Worm (Caenorhabditis elegans): Measurements from ENCODE around the gene C16A11.7.

The C16A11.7 gene

DNA sequence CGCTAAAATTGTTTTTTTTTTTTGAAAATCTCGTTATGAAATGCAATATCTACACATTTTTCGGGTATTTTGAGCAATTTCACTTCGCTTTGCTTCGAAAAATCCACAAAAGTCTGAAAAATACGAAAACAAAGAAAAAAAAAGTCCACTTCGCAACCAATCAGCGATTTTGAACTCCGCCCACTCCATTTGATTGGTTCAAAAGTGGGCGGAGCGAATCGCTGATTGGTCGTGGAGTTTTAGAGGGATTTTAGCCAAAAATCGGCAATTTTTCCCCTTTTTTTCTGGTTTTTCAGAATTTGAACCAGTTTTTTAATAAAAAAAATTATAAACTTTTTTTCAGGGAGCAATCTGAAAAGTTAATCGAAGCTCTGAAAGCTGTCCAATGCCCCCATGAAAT is 17.8 kb downstream of the C16A11.7 start:
- TF ChIP-seq nfya-1 (tag; optimal IDR thresholded peaks at IDR 0.05; ENCODE audit: insufficient read depth), result peak; percentile 92
- no peak for TF ChIP-seq sea-2 (GFP tag; optimal IDR thresholded peaks at IDR 0.05)
- no peak for TF ChIP-seq fkh-2 (tag; optimal IDR thresholded peaks at IDR 0.05)

DNA sequence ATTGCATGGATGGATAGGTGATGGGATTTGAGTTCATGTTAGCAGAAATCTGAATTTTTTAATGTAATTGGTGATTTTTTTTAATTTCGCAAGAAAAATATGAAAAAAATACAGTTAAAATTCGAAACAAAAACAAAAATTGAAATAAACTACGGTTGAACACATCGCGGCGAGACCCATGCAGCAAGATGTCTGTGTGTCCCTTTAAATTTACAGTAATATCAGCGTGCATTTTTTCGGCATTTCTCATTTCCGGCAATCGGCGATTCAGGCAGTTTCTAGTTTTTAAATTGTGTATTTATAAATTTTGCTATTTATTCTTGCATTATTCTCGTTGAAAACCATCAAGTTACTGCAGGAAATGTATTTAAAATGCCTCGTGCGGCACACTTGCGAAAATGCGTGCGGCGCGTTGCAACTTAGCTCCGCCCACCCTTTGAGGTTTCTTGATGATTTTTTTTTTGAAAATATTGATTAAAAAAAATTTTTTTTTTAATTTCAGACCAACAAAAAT is 19.0 kb downstream of the C16A11.7 start, which contains the start of the genes fbxc-44 and C16A11.2:
Gene fbxc-44 (minus strand): TSS at position 51 of the 514 bp plus-strand sequence.
Gene C16A11.2 (plus strand): TSS at position 503 of the 514 bp plus-strand sequence.
- no peak for TF ChIP-seq nhr-76 (tag; optimal IDR thresholded peaks at IDR 0.05)
- no peak for TF ChIP-seq ztf-11 (tag; optimal IDR thresholded peaks at IDR 0.05)
- no peak for TF ChIP-seq nhr-67 (tag; optimal IDR thresholded peaks at IDR 0.05)
- TF ChIP-seq hmg-11 (tag; optimal IDR thresholded peaks at IDR 0.05), result peak; percentile 63
- no peak for TF ChIP-seq tbx-2 (tag; optimal IDR thresholded peaks at IDR 0.05)
- no peak for TF ChIP-seq unc-62 (GFP tag; optimal IDR thresholded peaks at IDR 0.05)
- TF ChIP-seq mdl-1 (tag; optimal IDR thresholded peaks at IDR 0.05), result no peak
- TF ChIP-seq egl-27 (tag; optimal IDR thresholded peaks at IDR 0.05), result no peak
- no peak for TF ChIP-seq mml-1 (tag; optimal IDR thresholded peaks at IDR 0.05)
- TF ChIP-seq lin-39 (tag; optimal IDR thresholded peaks at IDR 0.05), result peak; percentile 14
- TF ChIP-seq R02D3.7 (tag; optimal IDR thresholded peaks at IDR 0.05), result peak; percentile 1
- no peak for TF ChIP-seq lsy-12 (tag; optimal IDR thresholded peaks at IDR 0.05)
- TF ChIP-seq pha-4 (tag; optimal IDR thresholded peaks at IDR 0.05), result peak; percentile 29
- TF ChIP-seq snpc-4 (tag; optimal IDR thresholded peaks at IDR 0.05), result peak; percentile 27
- peak; percentile 32 for TF ChIP-seq ceh-28 (tag; optimal IDR thresholded peaks at IDR 0.05)
- TF ChIP-seq sea-2 (GFP tag; optimal IDR thresholded peaks at IDR 0.05), result no peak
- no peak for TF ChIP-seq nhr-11 (tag; optimal IDR thresholded peaks at IDR 0.05)
- peak; percentile 51 for TF ChIP-seq nfya-1 (tag; optimal IDR thresholded peaks at IDR 0.05; ENCODE audit: insufficient read depth)
- TF ChIP-seq nhr-23 (tag; optimal IDR thresholded peaks at IDR 0.05), result peak; percentile 58
- no peak for TF ChIP-seq nhr-25 (tag; optimal IDR thresholded peaks at IDR 0.05)

DNA sequence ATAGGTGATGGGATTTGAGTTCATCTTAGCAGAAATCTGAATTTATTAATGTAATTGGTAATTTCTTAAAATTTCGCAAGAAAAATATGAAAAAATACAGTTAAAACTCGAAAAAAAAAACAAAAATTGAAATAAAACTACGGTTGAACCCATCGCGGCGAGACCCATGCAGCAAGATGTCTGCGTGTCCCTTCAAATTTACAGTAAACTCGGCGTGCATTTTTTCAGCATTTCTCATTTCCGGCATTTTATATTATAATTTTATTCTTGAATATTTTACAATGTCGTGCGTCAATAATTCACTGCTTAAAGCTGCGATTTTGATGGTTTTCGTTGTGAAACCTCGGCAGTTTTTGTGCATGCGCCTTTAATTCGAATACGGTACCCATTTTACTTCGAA is 20.8 kb downstream of the C16A11.7 start, which contains the start of gene fbxc-43:
Gene fbxc-43 (minus strand): TSS at position 38 of the 400 bp plus-strand sequence.
- TF ChIP-seq ztf-4 (tag; optimal IDR thresholded peaks at IDR 0.05) (no peak), ZK546.5 (tag; optimal IDR thresholded peaks at IDR 0.05) (no peak)

DNA sequence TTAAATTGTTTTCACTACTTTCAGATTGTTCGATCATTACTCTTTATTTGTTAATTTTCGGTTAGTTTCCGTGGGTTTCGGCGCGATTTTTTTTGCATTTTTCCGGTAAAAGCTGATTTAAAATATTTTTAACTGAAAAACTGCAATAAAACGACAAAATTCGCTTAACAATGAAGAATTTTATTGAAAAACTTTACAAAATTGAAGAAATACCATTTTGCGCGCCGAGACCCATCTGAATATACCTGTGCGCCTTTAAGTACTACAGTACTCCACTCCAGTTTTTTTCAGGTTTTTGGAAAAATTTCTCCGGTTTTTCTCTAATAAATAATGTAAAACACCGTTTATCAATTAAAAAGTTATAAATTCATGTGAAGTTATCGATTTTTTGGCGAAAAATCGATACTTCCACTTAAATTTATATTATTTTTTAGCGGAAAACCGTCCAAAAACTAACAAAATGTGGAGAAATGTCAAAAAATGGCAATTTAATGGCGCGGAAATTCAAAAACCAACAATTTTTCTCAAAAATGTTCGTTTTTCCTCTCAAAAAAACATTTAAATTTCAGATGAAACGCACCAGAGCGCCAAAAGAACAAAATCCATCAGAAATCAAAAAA is 25.8 kb downstream of the C16A11.7 start, which contains the start of gene C16A11.10:
Gene C16A11.10 (plus strand): TSS at position 570 of the 620 bp plus-strand sequence.
- TF ChIP-seq nhr-77 (tag; optimal IDR thresholded peaks at IDR 0.05), result no peak
- TF ChIP-seq nhr-237 (tag; optimal IDR thresholded peaks at IDR 0.05), result no peak
- no peak for TF ChIP-seq egl-5 (tag; optimal IDR thresholded peaks at IDR 0.05)
- no peak for TF ChIP-seq hmg-11 (tag; optimal IDR thresholded peaks at IDR 0.05)
- TF ChIP-seq unc-39 (tag; optimal IDR thresholded peaks at IDR 0.05), result no peak
- TF ChIP-seq elt-1 (tag; optimal IDR thresholded peaks at IDR 0.05), result no peak
- TF ChIP-seq ceh-9 (tag; optimal IDR thresholded peaks at IDR 0.05), result no peak
- no peak for TF ChIP-seq unc-62 (GFP tag; optimal IDR thresholded peaks at IDR 0.05)
- no peak for TF ChIP-seq nfya-1 (tag; optimal IDR thresholded peaks at IDR 0.05; ENCODE audit: insufficient read depth)
- no peak for TF ChIP-seq R02D3.7 (tag; optimal IDR thresholded peaks at IDR 0.05)
- no peak for TF ChIP-seq nhr-12 (tag; optimal IDR thresholded peaks at IDR 0.05)
- no peak for TF ChIP-seq elt-3 (tag; optimal IDR thresholded peaks at IDR 0.05)
- no peak for TF ChIP-seq ZK546.5 (tag; optimal IDR thresholded peaks at IDR 0.05)
- no peak for TF ChIP-seq aly-2 (tag; optimal IDR thresholded peaks at IDR 0.05)
- TF ChIP-seq nhr-76 (tag; optimal IDR thresholded peaks at IDR 0.05), result no peak

DNA sequence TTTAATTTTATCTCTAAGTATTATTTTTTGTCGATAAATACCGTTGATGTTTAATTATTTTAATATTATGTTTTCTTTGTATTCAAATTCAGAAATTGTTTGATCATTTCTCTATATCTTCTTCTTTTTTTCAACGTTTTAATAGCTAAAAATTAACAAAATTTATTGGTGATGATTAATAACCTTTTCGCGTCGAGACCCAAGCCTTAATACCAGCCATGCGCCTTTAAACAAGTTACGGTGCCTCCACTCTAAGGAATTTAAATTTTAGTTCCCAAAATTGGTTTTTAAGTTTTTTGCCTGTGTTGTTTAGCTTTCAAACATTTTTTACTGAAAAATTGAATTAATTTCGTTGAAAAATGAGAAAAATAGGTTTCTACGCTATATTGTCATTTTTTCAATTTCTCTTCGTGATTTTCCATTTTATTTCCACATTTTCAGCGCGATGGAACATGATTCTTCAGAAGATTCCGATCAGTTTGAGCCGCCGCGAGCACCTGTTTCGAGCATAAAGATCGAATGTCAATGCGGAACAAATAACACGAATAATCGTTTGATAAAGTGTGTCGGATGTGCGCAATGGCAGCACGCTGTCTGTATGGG is 27.5 kb downstream of the C16A11.7 start, which contains the start of gene C16A11.3:
Gene C16A11.3 (plus strand): TSS at position 440 of the 603 bp plus-strand sequence.
- TF ChIP-seq jun-1 (tag; optimal IDR thresholded peaks at IDR 0.05) (no peak), skn-1 (tag; optimal IDR thresholded peaks at IDR 0.05) (no peak), daf-12 (tag; optimal IDR thresholded peaks at IDR 0.05) (no peak), eor-1 (tag; optimal IDR thresholded peaks at IDR 0.05) (no peak), lin-15B (tag; optimal IDR thresholded peaks at IDR 0.05) (no peak), nhr-43 (tag; optimal IDR thresholded peaks at IDR 0.05; ENCODE audit: poor library complexity, severe bottlenecking) (no peak), ceh-28 (tag; optimal IDR thresholded peaks at IDR 0.05) (no peak), lsy-12 (tag; optimal IDR thresholded peaks at IDR 0.05) (no peak), zag-1 (tag; optimal IDR thresholded peaks at IDR 0.05) (no peak), mml-1 (tag; optimal IDR thresholded peaks at IDR 0.05) (no peak), sea-2 (GFP tag; optimal IDR thresholded peaks at IDR 0.05) (no peak)
